Fruit fly (Drosophila melanogaster) whole organism, embryonic: Measurements from ENCODE around the gene asun.
A peak's percentile ranks its signal among the peaks of the same experiment; 100 is the strongest.

ENCODE experiments used
- Aef1 ChIP-seq: fragments of 200-800 bp; sonication (Bioruptor generic); IDR thresholded peaks from 3 replicates; pipeline ENCODE4 v1.3.6; 2022; ENCODE audit warnings: missing biosample characterization, missing genetic modification characterization
- Antp ChIP-seq: fragments of 200-800 bp; sonication (Bioruptor generic); optimal IDR thresholded peaks from 3 replicates; lab custom pipeline; 2016; ENCODE audit warnings: missing biosample characterization, missing genetic modification characterization
- CG10543 ChIP-seq: fragments of 200-800 bp; sonication (Bioruptor generic); optimal IDR thresholded peaks from 3 replicates; lab custom pipeline; 2017; ENCODE audit warnings: missing biosample characterization, mild to moderate bottlenecking, missing genetic modification characterization, moderate library complexity
- CG10959 ChIP-seq: fragments of 200-800 bp; sonication (Bioruptor generic); IDR thresholded peaks from 2 replicates; pipeline ENCODE4 v1.3.6; 2022; ENCODE audit warnings: missing biosample characterization, missing genetic modification characterization
- CG15073 ChIP-seq: fragments of 200-800 bp; sonication (Bioruptor generic); optimal IDR thresholded peaks from 2 replicates; lab custom pipeline; 2016; ENCODE audit warnings: missing biosample characterization, missing genetic modification characterization
- CG18011 ChIP-seq: fragments of 200-800 bp; sonication (Bioruptor generic); optimal IDR thresholded peaks from 2 replicates; lab custom pipeline; 2017; ENCODE audit warnings: missing biosample characterization, missing genetic modification characterization, mild to moderate bottlenecking, moderate library complexity, missing genotype
- CG18476 ChIP-seq: fragments of 200-800 bp; sonication (Bioruptor generic); optimal IDR thresholded peaks from 2 replicates; lab custom pipeline; 2016; ENCODE audit warnings: missing biosample characterization, mild to moderate bottlenecking, missing genetic modification characterization
- CG18599 ChIP-seq: fragments of 200-800 bp; sonication (Bioruptor generic); optimal IDR thresholded peaks from 3 replicates; lab custom pipeline; 2017; ENCODE audit warnings: missing biosample characterization, missing genetic modification characterization, mild to moderate bottlenecking, moderate library complexity, missing genetic modification reagents
- CG30431 ChIP-seq: fragments of 200-800 bp; sonication (Bioruptor generic); optimal IDR thresholded peaks from 2 replicates; lab custom pipeline; 2017; ENCODE audit warnings: missing biosample characterization, missing genetic modification characterization
- CG32772 ChIP-seq: fragments of 200-800 bp; sonication (Bioruptor generic); IDR thresholded peaks from 2 replicates; pipeline ENCODE4 v1.3.6; 2022; ENCODE audit warnings: missing biosample characterization, missing genetic modification characterization
- CG3995 ChIP-seq: fragments of 200-800 bp; sonication (Bioruptor generic); optimal IDR thresholded peaks from 3 replicates; lab custom pipeline; 2016; ENCODE audit warnings: missing biosample characterization, missing genetic modification characterization
- CG4617 ChIP-seq: fragments of 200-800 bp; sonication (Bioruptor generic); optimal IDR thresholded peaks from 3 replicates; lab custom pipeline; 2016; ENCODE audit warnings: missing biosample characterization, missing genetic modification characterization, borderline replicate concordance
- CG5180 ChIP-seq: fragments of 200-800 bp; sonication (Bioruptor generic); optimal IDR thresholded peaks from 3 replicates; lab custom pipeline; 2017; ENCODE audit warnings: missing biosample characterization, missing genetic modification characterization, mild to moderate bottlenecking, moderate library complexity, missing genetic modification reagents
- CG6272 ChIP-seq: fragments of 200-800 bp; sonication (Bioruptor generic); IDR thresholded peaks from 2 replicates; pipeline ENCODE4 v1.3.6; 2022; ENCODE audit warnings: missing biosample characterization, missing genetic modification characterization
- CG7357 ChIP-seq: fragments of 200-800 bp; sonication (Bioruptor generic); IDR thresholded peaks from 3 replicates; pipeline ENCODE4 v1.3.6; 2022; ENCODE audit warnings: missing biosample characterization, missing genetic modification characterization
- CG7745 ChIP-seq: fragments of 200-800 bp; sonication (Bioruptor generic); optimal IDR thresholded peaks from 2 replicates; lab custom pipeline; 2018; ENCODE audit warnings: missing biosample characterization, mild to moderate bottlenecking, missing genetic modification characterization, moderate library complexity
- CG8089 ChIP-seq: fragments of 200-800 bp; sonication (Bioruptor generic); optimal IDR thresholded peaks from 3 replicates; lab custom pipeline; 2016; ENCODE audit warnings: missing biosample characterization, missing genetic modification characterization
- CG9932 ChIP-seq: fragments of 200-800 bp; sonication (Bioruptor generic); IDR thresholded peaks from 2 replicates; pipeline ENCODE4 v1.3.6; 2022; ENCODE audit warnings: missing biosample characterization, missing genetic modification characterization
- Chrac-16 ChIP-seq: fragments of 200-800 bp; sonication (Bioruptor generic); optimal IDR thresholded peaks from 3 replicates; lab custom pipeline; 2016; ENCODE audit warnings: missing biosample characterization, missing genetic modification characterization
- D ChIP-seq, 2 experiments: fragments of 200-800 bp in 1 of 2; fragments of >200 bp in 1 of 2; sonication (Bioruptor generic) in 1 of 2; optimal IDR thresholded peaks; 2 replicates in 1 of 2; 3 replicates in 1 of 2; lab custom pipeline; 2017; ENCODE audit warnings: mild to moderate bottlenecking in 1 of 2, missing biosample characterization in 1 of 2, missing genetic modification characterization in 1 of 2, missing genetic modification reagents in 1 of 2
- Dfd ChIP-seq, 2 experiments: fragments of >200 bp; optimal IDR thresholded peaks; 2 replicates each; lab custom pipeline; 2017; ENCODE audit warnings: missing biosample characterization in 2 of 2, missing genetic modification characterization in 2 of 2
- Dref ChIP-seq: fragments of 200-800 bp; sonication (Bioruptor generic); IDR thresholded peaks from 2 replicates; pipeline ENCODE4 v1.3.6; 2022; ENCODE audit warnings: missing biosample characterization, missing genetic modification characterization
- Drgx ChIP-seq: fragments of 200-800 bp; sonication (Bioruptor generic); IDR thresholded peaks from 2 replicates; pipeline ENCODE4 v1.3.6; 2022; ENCODE audit warnings: missing biosample characterization, missing genetic modification characterization
- Fer1 ChIP-seq: fragments of 200-800 bp; sonication (Bioruptor generic); optimal IDR thresholded peaks from 2 replicates; lab custom pipeline; 2017; ENCODE audit warnings: missing biosample characterization, mild to moderate bottlenecking, missing genetic modification characterization
- Gug ChIP-seq: fragments of 200-800 bp; sonication (Bioruptor generic); IDR thresholded peaks from 4 replicates; pipeline ENCODE4 v1.3.6; 2022; ENCODE audit warnings: missing biosample characterization, missing genetic modification characterization
- Med ChIP-seq: fragments of 200-800 bp; sonication (Bioruptor generic); peaks from one replicate; lab custom pipeline; 2016; ENCODE audit warnings: missing biosample characterization, missing genetic modification characterization, mild to moderate bottlenecking, inconsistent platforms, moderate library complexity
- NC2α ChIP-seq: fragments of 200-800 bp; sonication (Bioruptor generic); optimal IDR thresholded peaks from 2 replicates; lab custom pipeline; 2016; ENCODE audit warnings: missing biosample characterization, missing genetic modification characterization
- TFAM ChIP-seq: fragments of 200-800 bp; sonication (Bioruptor generic); optimal IDR thresholded peaks from 2 replicates; lab custom pipeline; 2017; ENCODE audit warnings: missing biosample characterization, missing genetic modification characterization, inconsistent platforms
- ase ChIP-seq: fragments of 200-800 bp; sonication (Bioruptor generic); IDR thresholded peaks from 3 replicates; pipeline ENCODE4 v1.3.6; 2022; ENCODE audit warnings: missing biosample characterization, missing genetic modification characterization
- chinmo ChIP-seq: fragments of 200-800 bp; sonication (Bioruptor generic); IDR thresholded peaks from 4 replicates; pipeline ENCODE4 v1.3.6; 2022; ENCODE audit warnings: missing biosample characterization, missing genetic modification characterization; ENCODE audit not compliant: partially characterized antibody
- eve ChIP-seq, 2 experiments: fragments of >200 bp; optimal IDR thresholded peaks; 2 replicates each; lab custom pipeline; 2017; ENCODE audit warnings: missing biosample characterization in 2 of 2, missing genetic modification characterization in 2 of 2
- ewg ChIP-seq: fragments of 200-800 bp; sonication (Bioruptor generic); optimal IDR thresholded peaks from 3 replicates; lab custom pipeline; 2017; ENCODE audit warnings: mild to moderate bottlenecking, missing biosample characterization, missing genetic modification reagents, missing genetic modification characterization
- fu2 ChIP-seq: fragments of 200-800 bp; sonication (Bioruptor generic); optimal IDR thresholded peaks from 2 replicates; lab custom pipeline; 2016; ENCODE audit warnings: missing biosample characterization, missing genetic modification characterization
- gro ChIP-seq: fragments of 200-800 bp; sonication (Bioruptor generic); optimal IDR thresholded peaks from 2 replicates; lab custom pipeline; 2016; ENCODE audit warnings: missing biosample characterization, missing genetic modification characterization
- gsb-n ChIP-seq: fragments of 200-800 bp; sonication (Bioruptor generic); optimal IDR thresholded peaks from 3 replicates; lab custom pipeline; 2018; ENCODE audit warnings: missing biosample characterization, mild to moderate bottlenecking, missing genetic modification characterization
- inv ChIP-seq: fragments of 200-800 bp; sonication (Bioruptor generic); IDR thresholded peaks from 2 replicates; pipeline ENCODE4 v1.3.6; 2022; ENCODE audit warnings: missing biosample characterization, missing genetic modification characterization; ENCODE audit not compliant: partially characterized antibody
- jigr1 ChIP-seq: fragments of 200-800 bp; sonication (Bioruptor generic); IDR thresholded peaks from 3 replicates; pipeline ENCODE4 v1.3.6; 2022; ENCODE audit warnings: missing biosample characterization, missing genetic modification characterization
- jing ChIP-seq: fragments of 200-800 bp; sonication (Bioruptor generic); optimal IDR thresholded peaks from 2 replicates; lab custom pipeline; 2018; ENCODE audit warnings: missing biosample characterization, mild to moderate bottlenecking, missing genetic modification characterization
- lilli ChIP-seq: fragments of 200-800 bp; sonication (Bioruptor generic); optimal IDR thresholded peaks from 3 replicates; lab custom pipeline; 2016; ENCODE audit warnings: missing biosample characterization, missing genetic modification characterization
- lmd ChIP-seq: fragments of 200-800 bp; sonication (Bioruptor generic); IDR thresholded peaks from 2 replicates; pipeline ENCODE4 v1.3.6; 2022; ENCODE audit warnings: missing biosample characterization, missing genetic modification characterization
- maf-S ChIP-seq: fragments of 200-800 bp; sonication (Bioruptor generic); optimal IDR thresholded peaks from 2 replicates; lab custom pipeline; 2016; ENCODE audit warnings: missing biosample characterization, missing genetic modification characterization
- onecut ChIP-seq: fragments of 200-800 bp; sonication (Bioruptor generic); IDR thresholded peaks from 2 replicates; pipeline ENCODE4 v1.3.6; 2022; ENCODE audit warnings: missing biosample characterization, missing genetic modification characterization
- org-1 ChIP-seq: fragments of 200-800 bp; sonication (Bioruptor generic); optimal IDR thresholded peaks from 2 replicates; lab custom pipeline; 2017; ENCODE audit warnings: missing biosample characterization, missing genetic modification characterization
- prd ChIP-seq, 3 experiments: fragments of >200 bp in 2 of 3; fragments of 200-800 bp in 1 of 3; sonication (Bioruptor generic) in 1 of 3; optimal IDR thresholded peaks in 2 of 3; IDR thresholded peaks in 1 of 3; 2 replicates in 2 of 3; 3 replicates in 1 of 3; pipeline versions ENCODE4 v1.3.6 to Lab custom; 2017 to 2022; ENCODE audit warnings: missing biosample characterization in 1 of 3, missing genetic modification characterization in 1 of 3
- sim ChIP-seq: fragments of 200-800 bp; sonication (Bioruptor generic); IDR thresholded peaks from 2 replicates; pipeline ENCODE4 v1.3.6; 2022; ENCODE audit warnings: missing biosample characterization, missing genetic modification characterization
- tap ChIP-seq: fragments of 200-800 bp; optimal IDR thresholded peaks from 3 replicates; lab custom pipeline; 2019; ENCODE audit warnings: missing biosample characterization, mild to moderate bottlenecking, missing genetic modification characterization, moderate library complexity
- unpg ChIP-seq: fragments of 200-800 bp; sonication (Bioruptor generic); optimal IDR thresholded peaks from 3 replicates; lab custom pipeline; 2018; ENCODE audit warnings: missing biosample characterization, mild to moderate bottlenecking, missing genetic modification characterization, moderate library complexity
- zf30C ChIP-seq: fragments of 200-800 bp; sonication (Bioruptor generic); optimal IDR thresholded peaks from 3 replicates; lab custom pipeline; 2018; ENCODE audit warnings: missing biosample characterization, mild to moderate bottlenecking, missing genetic modification characterization

Gene asun

dm6 chr3R:16236713-16237641 lies 27.1 kb upstream of the asun start:
- TF ChIP-seq CG15073 = peak; percentile 84
- no peak for TF ChIP-seq prd (optimal IDR thresholded peaks at IDR 0.05; lab: Kevin White, UChicago)
- TF ChIP-seq prd (GFP tag; IDR thresholded peaks at IDR 0.05; lab: Robert Waterston, UW) = no peak
- TF ChIP-seq Drgx (GFP tag; lab: Robert Waterston, UW) = no peak
- peak; percentile 97 for TF ChIP-seq CG10543 (GFP tag; lab: Kevin White, UChicago)
- TF ChIP-seq CG18011 = peak; percentile 85
- TF ChIP-seq chinmo (GFP tag; lab: Robert Waterston, UW) = no peak
- TF ChIP-seq Dfd (GFP tag; optimal IDR thresholded peaks at IDR 0.05; lab: Kevin White, UChicago) = no peak
- TF ChIP-seq lmd (GFP tag; lab: Robert Waterston, UW) = no peak
- no peak for TF ChIP-seq sim (GFP tag; lab: Robert Waterston, UW)
- TF ChIP-seq CG7357 (GFP tag; lab: Robert Waterston, UW) = peak; percentile 93
- TF ChIP-seq CG4617 (GFP tag; lab: Kevin White, UChicago) = peak; percentile 93
- TF ChIP-seq CG3995 (GFP tag; lab: Kevin White, UChicago) = peak; percentile 66
- TF ChIP-seq inv (GFP tag; lab: Robert Waterston, UW) = no peak
- no peak for TF ChIP-seq CG32772 (GFP tag; lab: Robert Waterston, UW)
- TF ChIP-seq Dref (GFP tag; lab: Robert Waterston, UW) = no peak
- peak; percentile 92 for TF ChIP-seq CG5180 (GFP tag; lab: Kevin White, UChicago)
- peak; percentile 94 for TF ChIP-seq onecut (GFP tag; lab: Robert Waterston, UW)
- TF ChIP-seq gro (GFP tag; lab: Kevin White, UChicago) = no peak
- peak; percentile 97 for TF ChIP-seq CG6272 (GFP tag; lab: Robert Waterston, UW)
- TF ChIP-seq Aef1 (GFP tag; lab: Robert Waterston, UW) = no peak
- no peak for TF ChIP-seq jigr1 (GFP tag; lab: Robert Waterston, UW)
- no peak for TF ChIP-seq CG9932 (GFP tag; lab: Robert Waterston, UW)
- peak; percentile 88 for TF ChIP-seq CG18476 (GFP tag; lab: Kevin White, UChicago)
- no peak for TF ChIP-seq eve (GFP tag; optimal IDR thresholded peaks at IDR 0.05; lab: Kevin White, UChicago)
- TF ChIP-seq ewg (GFP tag; lab: Kevin White, UChicago) = peak; percentile 92
- no peak for TF ChIP-seq ase (GFP tag; lab: Robert Waterston, UW)
- no peak for TF ChIP-seq D (optimal IDR thresholded peaks at IDR 0.05; lab: Kevin White, UChicago)
- TF ChIP-seq D (GFP tag; optimal IDR thresholded peaks at IDR 0.05; lab: Kevin White, UChicago) = peak; percentile 97
- TF ChIP-seq CG7745 (tag; lab: Kevin White, UChicago) = peak; percentile 69
- peak; percentile 99 for TF ChIP-seq Fer1 (GFP tag; lab: Kevin White, UChicago)
- peak; percentile 97 for TF ChIP-seq Chrac-16 (GFP tag; lab: Kevin White, UChicago)
- TF ChIP-seq gsb-n (tag; lab: Kevin White, UChicago) = peak; percentile 99
- peak; percentile 89 for TF ChIP-seq jing (GFP tag; lab: Kevin White, UChicago)
- TF ChIP-seq CG8089 (GFP tag; lab: Kevin White, UChicago) = peak; percentile 69
- TF ChIP-seq Antp (GFP tag; lab: Kevin White, UChicago) = peak; percentile 80
- peak; percentile 77 for TF ChIP-seq TFAM
- TF ChIP-seq org-1 (GFP tag; lab: Kevin White, UChicago) = peak; percentile 95
- TF ChIP-seq CG10959 (GFP tag; lab: Robert Waterston, UW) = no peak
- peak; percentile 54 for TF ChIP-seq maf-S
- peak; percentile 97 for TF ChIP-seq Med (GFP tag; lab: Kevin White, UChicago)
- TF ChIP-seq zf30C (GFP tag; lab: Kevin White, UChicago) = no peak
- peak; percentile 99 for TF ChIP-seq tap (tag; lab: Kevin White, UChicago)
- peak; percentile 92 for TF ChIP-seq CG30431 (GFP tag; lab: Kevin White, UChicago)
- peak; percentile 99 for TF ChIP-seq CG18599 (GFP tag; lab: Kevin White, UChicago)
- TF ChIP-seq fu2 (GFP tag; lab: Kevin White, UChicago) = peak; percentile 64
- peak; percentile 99 for TF ChIP-seq unpg
- TF ChIP-seq Gug (GFP tag; lab: Robert Waterston, UW) = peak; percentile 98
- TF ChIP-seq lilli (GFP tag; lab: Kevin White, UChicago) = peak; percentile 94
- peak; percentile 60 for TF ChIP-seq NC2α
